Fruit fly (Drosophila melanogaster) whole organism, embryonic: ENCODE results near the gene CG33986.

Experiments
- Asciz ChIP-seq: fragments of 200-800 bp; sonication (Bioruptor generic); optimal IDR thresholded peaks from 2 replicates; lab custom pipeline; 2017; ENCODE audit warnings: missing biosample characterization, mild to moderate bottlenecking, missing genetic modification characterization, missing genetic modification reagents
- BtbVII ChIP-seq: fragments of 200-800 bp; sonication (Bioruptor generic); optimal IDR thresholded peaks from 3 replicates; lab custom pipeline; 2017; ENCODE audit warnings: missing biosample characterization, mild to moderate bottlenecking, missing genetic modification characterization
- CG10366 ChIP-seq: fragments of 200-800 bp; sonication (Bioruptor generic); IDR thresholded peaks from 2 replicates; pipeline ENCODE4 v1.3.6; 2022; ENCODE audit warnings: missing biosample characterization, missing genetic modification characterization
- CG10543 ChIP-seq: fragments of 200-800 bp; sonication (Bioruptor generic); optimal IDR thresholded peaks from 3 replicates; lab custom pipeline; 2017; ENCODE audit warnings: missing biosample characterization, mild to moderate bottlenecking, missing genetic modification characterization, moderate library complexity
- CG14014 ChIP-seq: fragments of 200-800 bp; sonication (Bioruptor generic); IDR thresholded peaks from 2 replicates; pipeline ENCODE4 v1.3.6; 2022; ENCODE audit warnings: missing biosample characterization, missing genetic modification characterization
- CG15479 ChIP-seq: fragments of 200-800 bp; sonication (Bioruptor generic); optimal IDR thresholded peaks from 3 replicates; lab custom pipeline; 2019; ENCODE audit warnings: missing biosample characterization, mild to moderate bottlenecking, missing genetic modification characterization, moderate library complexity
- CG15601 ChIP-seq: fragments of 200-800 bp; sonication (Bioruptor generic); optimal IDR thresholded peaks from 3 replicates; lab custom pipeline; 2019; ENCODE audit warnings: missing biosample characterization, mild to moderate bottlenecking, missing genetic modification characterization, moderate library complexity
- CG16813 ChIP-seq: fragments of 200-800 bp; sonication (Bioruptor generic); IDR thresholded peaks from 3 replicates; pipeline ENCODE4 v1.3.6; 2022; ENCODE audit warnings: missing biosample characterization, missing genetic modification characterization; ENCODE audit not compliant: partially characterized antibody
- CG17328 ChIP-seq: fragments of 200-800 bp; sonication (Bioruptor generic); IDR thresholded peaks from 2 replicates; pipeline ENCODE4 v1.3.6; 2022; ENCODE audit warnings: missing biosample characterization, missing genetic modification characterization
- CG1792 ChIP-seq: fragments of 200-800 bp; sonication (Bioruptor generic); optimal IDR thresholded peaks from 2 replicates; lab custom pipeline; 2016; ENCODE audit warnings: missing biosample characterization, missing genetic modification characterization
- CG18619 ChIP-seq: fragments of 200-800 bp; sonication (Bioruptor generic); optimal IDR thresholded peaks from 3 replicates; lab custom pipeline; 2017; ENCODE audit warnings: missing biosample characterization, mild to moderate bottlenecking, missing genetic modification characterization
- CG2116 ChIP-seq: fragments of 200-800 bp; sonication (Bioruptor generic); optimal IDR thresholded peaks from 3 replicates; lab custom pipeline; 2018; ENCODE audit warnings: missing biosample characterization, mild to moderate bottlenecking, missing genetic modification characterization
- CG2199 ChIP-seq: fragments of 200-800 bp; sonication (Bioruptor generic); IDR thresholded peaks from 3 replicates; pipeline ENCODE4 v1.3.6; 2022; ENCODE audit warnings: missing biosample characterization, missing genetic modification characterization
- CG2889 ChIP-seq: fragments of 200-800 bp; sonication (Bioruptor generic); IDR thresholded peaks from 3 replicates; pipeline ENCODE4 v1.3.6; 2022; ENCODE audit warnings: missing biosample characterization, missing genetic modification characterization
- CG33213 ChIP-seq: fragments of 200-800 bp; sonication (Bioruptor generic); optimal IDR thresholded peaks from 3 replicates; lab custom pipeline; 2016; ENCODE audit warnings: missing biosample characterization, missing genetic modification characterization
- CG6254 ChIP-seq: fragments of 200-800 bp; sonication (Bioruptor generic); optimal IDR thresholded peaks from 3 replicates; lab custom pipeline; 2017; ENCODE audit warnings: mild to moderate bottlenecking, missing biosample characterization, missing genetic modification reagents, missing genetic modification characterization
- CG6272 ChIP-seq: fragments of 200-800 bp; sonication (Bioruptor generic); IDR thresholded peaks from 2 replicates; pipeline ENCODE4 v1.3.6; 2022; ENCODE audit warnings: missing biosample characterization, missing genetic modification characterization
- CG6689 ChIP-seq: fragments of 200-800 bp; sonication (Bioruptor generic); IDR thresholded peaks from 2 replicates; pipeline ENCODE4 v1.3.6; 2022; ENCODE audit warnings: missing biosample characterization, missing genetic modification characterization
- CG6813 ChIP-seq: fragments of 200-800 bp; sonication (Bioruptor generic); optimal IDR thresholded peaks from 2 replicates; lab custom pipeline; 2017; ENCODE audit warnings: missing biosample characterization, missing genetic modification characterization, mild to moderate bottlenecking, moderate library complexity, missing genetic modification reagents
- CG8388 ChIP-seq: fragments of 200-800 bp; sonication (Bioruptor generic); optimal IDR thresholded peaks from 2 replicates; lab custom pipeline; 2019; ENCODE audit warnings: missing biosample characterization, mild to moderate bottlenecking, missing genetic modification characterization, moderate library complexity
- CG9817 ChIP-seq: fragments of 200-800 bp; sonication (Bioruptor generic); optimal IDR thresholded peaks from 2 replicates; lab custom pipeline; 2018; ENCODE audit warnings: missing biosample characterization, mild to moderate bottlenecking, missing genetic modification characterization, moderate library complexity
- HLH4C ChIP-seq: fragments of 200-800 bp; sonication (Bioruptor generic); IDR thresholded peaks from 3 replicates; pipeline ENCODE4 v1.3.6; 2022; ENCODE audit warnings: missing biosample characterization, missing genetic modification characterization; ENCODE audit not compliant: partially characterized antibody
- HmgZ ChIP-seq: fragments of 200-800 bp; sonication (Bioruptor generic); optimal IDR thresholded peaks from 2 replicates; lab custom pipeline; 2018; ENCODE audit warnings: missing biosample characterization, mild to moderate bottlenecking, missing genetic modification characterization
- MESR4 ChIP-seq: fragments of 200-800 bp; sonication (Bioruptor generic); optimal IDR thresholded peaks from 2 replicates; lab custom pipeline; 2018; ENCODE audit warnings: missing biosample characterization, mild to moderate bottlenecking, missing genetic modification characterization, moderate library complexity
- NC2α ChIP-seq: fragments of 200-800 bp; sonication (Bioruptor generic); optimal IDR thresholded peaks from 2 replicates; lab custom pipeline; 2016; ENCODE audit warnings: missing biosample characterization, missing genetic modification characterization
- NFAT ChIP-seq: fragments of 200-800 bp; sonication (Bioruptor generic); IDR thresholded peaks from 2 replicates; pipeline ENCODE4 v1.3.6; 2022; ENCODE audit warnings: missing biosample characterization, missing genetic modification characterization
- NK7.1 ChIP-seq: fragments of 200-800 bp; sonication (Bioruptor generic); optimal IDR thresholded peaks from 3 replicates; lab custom pipeline; 2016; ENCODE audit warnings: missing biosample characterization, missing genetic modification characterization
- Rfx ChIP-seq: fragments of 200-800 bp; sonication (Bioruptor generic); IDR thresholded peaks from 2 replicates; pipeline ENCODE4 v1.3.6; 2022; ENCODE audit warnings: missing biosample characterization, missing genetic modification characterization
- Rx ChIP-seq: fragments of 200-800 bp; sonication (Bioruptor generic); IDR thresholded peaks from 2 replicates; pipeline ENCODE4 v1.3.6; 2022; ENCODE audit warnings: missing biosample characterization, missing genetic modification characterization
- Xrp1 ChIP-seq: fragments of 200-800 bp; sonication (Bioruptor generic); IDR thresholded peaks from 2 replicates; pipeline ENCODE4 v1.3.6; 2022; ENCODE audit warnings: missing biosample characterization, missing genetic modification characterization
- bab2 ChIP-seq: fragments of 200-800 bp; sonication (Bioruptor generic); optimal IDR thresholded peaks from 2 replicates; lab custom pipeline; 2016; ENCODE audit warnings: missing biosample characterization, missing genetic modification characterization
- bcd ChIP-seq: fragments of 200-800 bp; sonication (Bioruptor generic); optimal IDR thresholded peaks from 2 replicates; lab custom pipeline; 2017; ENCODE audit warnings: missing biosample characterization, mild to moderate bottlenecking, missing genetic modification characterization
- ci ChIP-seq: fragments of 200-800 bp; sonication (Bioruptor generic); IDR thresholded peaks from 3 replicates; pipeline ENCODE4 v1.3.6; 2022; ENCODE audit warnings: missing biosample characterization, missing genetic modification characterization
- crc ChIP-seq: fragments of 200-800 bp; sonication (Bioruptor generic); optimal IDR thresholded peaks from 2 replicates; lab custom pipeline; 2016; ENCODE audit warnings: missing biosample characterization, missing genetic modification characterization
- crol ChIP-seq: fragments of 200-800 bp; sonication (Bioruptor generic); IDR thresholded peaks from 2 replicates; pipeline ENCODE4 v1.3.6; 2022; ENCODE audit warnings: missing biosample characterization, missing genetic modification characterization
- dan ChIP-seq: fragments of 200-800 bp; sonication (Bioruptor generic); IDR thresholded peaks from 2 replicates; pipeline ENCODE4 v1.3.6; 2022; ENCODE audit warnings: missing biosample characterization, missing genetic modification characterization
- eve ChIP-seq, 2 experiments: fragments of >200 bp; optimal IDR thresholded peaks; 2 replicates each; lab custom pipeline; 2017; ENCODE audit warnings: missing biosample characterization in 2 of 2, missing genetic modification characterization in 2 of 2
- fu2 ChIP-seq: fragments of 200-800 bp; sonication (Bioruptor generic); optimal IDR thresholded peaks from 2 replicates; lab custom pipeline; 2016; ENCODE audit warnings: missing biosample characterization, missing genetic modification characterization
- gfzf ChIP-seq: fragments of 200-800 bp; sonication (Bioruptor generic); optimal IDR thresholded peaks from 2 replicates; lab custom pipeline; 2016; ENCODE audit warnings: missing biosample characterization, mild to moderate bottlenecking, missing genetic modification characterization, moderate library complexity
- kni ChIP-seq: fragments of 200-800 bp; sonication (Bioruptor generic); optimal IDR thresholded peaks from 3 replicates; lab custom pipeline; 2017; ENCODE audit warnings: mild to moderate bottlenecking, missing biosample characterization, missing genetic modification reagents, missing genetic modification characterization
- lmd ChIP-seq: fragments of 200-800 bp; sonication (Bioruptor generic); IDR thresholded peaks from 2 replicates; pipeline ENCODE4 v1.3.6; 2022; ENCODE audit warnings: missing biosample characterization, missing genetic modification characterization
- nerfin-1 ChIP-seq: fragments of 200-800 bp; sonication (Bioruptor generic); optimal IDR thresholded peaks from 3 replicates; lab custom pipeline; 2019; ENCODE audit warnings: missing biosample characterization, mild to moderate bottlenecking, missing genetic modification characterization, moderate library complexity
- odd ChIP-seq: fragments of 200-800 bp; sonication (Bioruptor generic); optimal IDR thresholded peaks from 2 replicates; lab custom pipeline; 2017; ENCODE audit warnings: missing biosample characterization, mild to moderate bottlenecking, missing genetic modification characterization
- peb ChIP-seq: fragments of 200-800 bp; sonication (Bioruptor generic); IDR thresholded peaks from 2 replicates; pipeline ENCODE4 v1.3.6; 2022; ENCODE audit warnings: missing biosample characterization, missing genetic modification characterization
- sens-2 ChIP-seq: fragments of 200-800 bp; sonication (Bioruptor generic); IDR thresholded peaks from 2 replicates; pipeline ENCODE4 v1.3.6; 2022; ENCODE audit warnings: missing biosample characterization, missing genetic modification characterization
- sima ChIP-seq: fragments of 200-800 bp; sonication (Bioruptor generic); optimal IDR thresholded peaks from 2 replicates; lab custom pipeline; 2016; ENCODE audit warnings: missing biosample characterization, missing genetic modification characterization
- sr ChIP-seq: fragments of 200-800 bp; sonication (Bioruptor generic); IDR thresholded peaks from 3 replicates; pipeline ENCODE4 v1.3.6; 2022; ENCODE audit warnings: missing biosample characterization, missing genetic modification characterization
- stc ChIP-seq: fragments of 200-800 bp; sonication (Bioruptor generic); IDR thresholded peaks from 2 replicates; pipeline ENCODE4 v1.3.6; 2022; ENCODE audit warnings: missing biosample characterization, missing genetic modification characterization
- toy ChIP-seq: fragments of 200-800 bp; sonication (Bioruptor generic); IDR thresholded peaks from 2 replicates; pipeline ENCODE4 v1.3.6; 2022; ENCODE audit warnings: missing biosample characterization, missing genetic modification characterization
- tup ChIP-seq: fragments of 200-800 bp; sonication (Bioruptor generic); optimal IDR thresholded peaks from 2 replicates; lab custom pipeline; 2016; ENCODE audit warnings: missing biosample characterization, mild to moderate bottlenecking, missing genetic modification characterization, moderate library complexity
- zf30C ChIP-seq: fragments of 200-800 bp; sonication (Bioruptor generic); optimal IDR thresholded peaks from 3 replicates; lab custom pipeline; 2018; ENCODE audit warnings: missing biosample characterization, mild to moderate bottlenecking, missing genetic modification characterization

The CG33986 gene

dm6 chr3L:15566484-15566955, 41.5 kb upstream of the CG33986 start (continued):
- TF ChIP-seq CG6689 (GFP tag; lab: Robert Waterston, UW) (peak; percentile 44; the same call in 1 of the 2 replicates), CG33213 (GFP tag; lab: Kevin White, UChicago) (peak; percentile 67), Xrp1 (GFP tag; lab: Robert Waterston, UW) (peak; percentile 70), CG15479 (GFP tag; lab: Kevin White, UChicago) (peak; percentile 92), sens-2 (GFP tag; lab: Robert Waterston, UW) (no peak), Rfx (peak; percentile 60; the same call in 1 of the 2 replicates), CG1792 (GFP tag; lab: Kevin White, UChicago) (peak; percentile 28), CG10543 (GFP tag; lab: Kevin White, UChicago) (peak; percentile 98), CG6254 (GFP tag; lab: Kevin White, UChicago) (no peak), NFAT (GFP tag; lab: Robert Waterston, UW) (peak; percentile 32; the same call in 1 of the 2 replicates), odd (GFP tag; lab: Kevin White, UChicago) (peak; percentile 90), toy (GFP tag; lab: Robert Waterston, UW) (no peak), CG2116 (GFP tag; lab: Kevin White, UChicago) (no peak), Asciz (GFP tag; lab: Kevin White, UChicago) (peak; percentile 84), HmgZ (tag; lab: Kevin White, UChicago) (peak; percentile 85), CG14014 (peak; percentile 75; the same call in 1 of the 2 replicates), MESR4 (GFP tag; lab: Kevin White, UChicago) (no peak), NK7.1 (GFP tag; lab: Kevin White, UChicago) (peak; percentile 31), bab2 (GFP tag; lab: Kevin White, UChicago) (peak; percentile 74), lmd (GFP tag; lab: Robert Waterston, UW) (no peak; the same call in 1 of the 2 replicates), CG10366 (GFP tag; lab: Robert Waterston, UW) (0 out of 2 replicates have a peak, but pooled peaks have one; percentile 37), CG16813 (no peak), CG2889 (GFP tag; lab: Robert Waterston, UW) (no peak), dan (GFP tag; lab: Robert Waterston, UW) (no peak), peb (GFP tag; lab: Robert Waterston, UW) (no peak; the same call in 1 of the 2 replicates), kni (GFP tag; lab: Kevin White, UChicago) (peak; percentile 85), CG18619 (GFP tag; lab: Kevin White, UChicago) (peak; percentile 53), eve (GFP tag; optimal IDR thresholded peaks at IDR 0.05; lab: Kevin White, UChicago) (no peak), gfzf (GFP tag; lab: Kevin White, UChicago) (no peak), tup (GFP tag; lab: Kevin White, UChicago) (no peak), zf30C (no peak), CG9817 (peak; percentile 36), CG8388 (GFP tag; lab: Kevin White, UChicago) (peak; percentile 63), NC2α (GFP tag; lab: Kevin White, UChicago) (no peak), CG17328 (GFP tag; lab: Robert Waterston, UW) (no peak; the same call in 1 of the 2 replicates), CG2199 (GFP tag; lab: Robert Waterston, UW) (peak; percentile 91), CG6272 (GFP tag; lab: Robert Waterston, UW) (no peak), sr (GFP tag; lab: Robert Waterston, UW) (no peak; the same call in 2 of the 3 replicates), stc (GFP tag; lab: Robert Waterston, UW) (0 out of 2 replicates have a peak, but pooled peaks have one; percentile 17), bcd (GFP tag; lab: Kevin White, UChicago) (peak; percentile 48), crc (GFP tag; lab: Kevin White, UChicago) (no peak), BtbVII (GFP tag; lab: Kevin White, UChicago) (peak; percentile 87), HLH4C (GFP tag; lab: Robert Waterston, UW) (no peak), Rx (GFP tag; lab: Robert Waterston, UW) (no peak), nerfin-1 (tag; lab: Kevin White, UChicago) (peak; percentile 72), crol (GFP tag; lab: Robert Waterston, UW) (peak; percentile 72), ci (GFP tag; lab: Robert Waterston, UW) (peak; percentile 89), CG6813 (GFP tag; lab: Kevin White, UChicago) (peak; percentile 87), fu2 (peak; percentile 20), CG15601 (tag; lab: Kevin White, UChicago) (peak; percentile 74), sima (GFP tag; lab: Kevin White, UChicago) (no peak)
